Worm (Caenorhabditis elegans) whole organism, L3 larva: ENCODE results near the gene pro-3.

ENCODE experiments used
- R02D3.7 ChIP-seq: fragments of 150-350 bp; optimal IDR thresholded peaks from 2 replicates; lab custom pipeline; 2014; ENCODE audit warnings: missing biosample characterization, missing genetic modification characterization
- ZK546.5 ChIP-seq: sonication (generic microtip); optimal IDR thresholded peaks from 2 replicates; lab custom pipeline; 2017; ENCODE audit warnings: missing biosample characterization, missing genetic modification characterization
- ceh-16 ChIP-seq: sonication (generic microtip); optimal IDR thresholded peaks from 2 replicates; lab custom pipeline; 2017; ENCODE audit warnings: missing biosample characterization, missing genetic modification characterization
- ceh-82 ChIP-seq: fragments of 150-350 bp; optimal IDR thresholded peaks from 2 replicates; lab custom pipeline; 2014; ENCODE audit warnings: missing biosample characterization, missing genetic modification characterization
- ceh-9 ChIP-seq: sonication (generic microtip); optimal IDR thresholded peaks from 2 replicates; lab custom pipeline; 2018; ENCODE audit warnings: missing biosample characterization, missing genetic modification characterization
- egl-27 ChIP-seq: sonication (generic microtip); optimal IDR thresholded peaks from 4 replicates; lab custom pipeline; 2017; ENCODE audit warnings: missing biosample characterization, missing genetic modification reagents, missing genetic modification characterization
- egl-5 ChIP-seq: fragments of 150-350 bp; optimal IDR thresholded peaks from 2 replicates; lab custom pipeline; 2017; ENCODE audit warnings: missing biosample characterization, missing genetic modification reagents, missing genetic modification characterization, inconsistent platforms
- elt-1 ChIP-seq: fragments of 150-350 bp; optimal IDR thresholded peaks from 2 replicates; lab custom pipeline; 2014; ENCODE audit warnings: missing biosample characterization, missing genetic modification characterization
- elt-2 ChIP-seq: sonication (generic microtip); optimal IDR thresholded peaks from 2 replicates; lab custom pipeline; 2016; ENCODE audit warnings: missing genetic modification reagents, mild to moderate bottlenecking, missing genetic modification characterization, missing compliant biosample characterization
- elt-3 ChIP-seq, 3 experiments: fragments of 150-350 bp in 1 of 3; sonication (generic microtip) in 2 of 3; optimal IDR thresholded peaks; 2 replicates in 2 of 3; 4 replicates in 1 of 3; lab custom pipeline; 2014 to 2017; ENCODE audit warnings: missing biosample characterization in 3 of 3, missing genetic modification characterization in 3 of 3
- eor-1 ChIP-seq, 2 experiments: fragments of 150-350 bp; optimal IDR thresholded peaks; 2 replicates each; lab custom pipeline; 2014 to 2018; ENCODE audit warnings: missing biosample characterization in 2 of 2, missing genetic modification characterization in 2 of 2
- fkh-10 ChIP-seq: sonication (generic microtip); optimal IDR thresholded peaks from 2 replicates; lab custom pipeline; 2017; ENCODE audit warnings: missing biosample characterization, missing genetic modification reagents, missing genetic modification characterization
- fkh-2 ChIP-seq: fragments of 150-350 bp; optimal IDR thresholded peaks from 2 replicates; lab custom pipeline; 2014; ENCODE audit warnings: missing biosample characterization, missing genetic modification reagents, missing genetic modification characterization
- fos-1 ChIP-seq: fragments of 150-350 bp; optimal IDR thresholded peaks from 2 replicates; lab custom pipeline; 2014; ENCODE audit warnings: missing biosample characterization, missing genetic modification characterization
- hmg-11 ChIP-seq: sonication (generic microtip); optimal IDR thresholded peaks from 2 replicates; lab custom pipeline; 2016; ENCODE audit warnings: missing genetic modification characterization, missing compliant biosample characterization
- jun-1 ChIP-seq: fragments of 150-350 bp; optimal IDR thresholded peaks from 2 replicates; lab custom pipeline; 2014; ENCODE audit warnings: missing biosample characterization, missing genetic modification reagents, missing genetic modification characterization
- lin-15B ChIP-seq: fragments of 150-350 bp; optimal IDR thresholded peaks from 2 replicates; lab custom pipeline; 2014; ENCODE audit warnings: missing biosample characterization, missing genetic modification characterization
- lin-39 ChIP-seq: fragments of 150-350 bp; optimal IDR thresholded peaks from 2 replicates; lab custom pipeline; 2018; ENCODE audit warnings: missing biosample characterization, missing genetic modification reagents, missing genetic modification characterization
- lsy-12 ChIP-seq: sonication (generic microtip); optimal IDR thresholded peaks from 2 replicates; lab custom pipeline; 2016; ENCODE audit warnings: mild to moderate bottlenecking, missing genetic modification characterization, missing compliant biosample characterization
- mdl-1 ChIP-seq: fragments of 150-350 bp; optimal IDR thresholded peaks from 2 replicates; lab custom pipeline; 2014; ENCODE audit warnings: missing biosample characterization, missing genetic modification characterization
- mml-1 ChIP-seq: fragments of 150-350 bp; sonication (generic microtip); optimal IDR thresholded peaks from 3 replicates; lab custom pipeline; 2014; ENCODE audit warnings: missing biosample characterization, missing genetic modification characterization
- nhr-11 ChIP-seq: fragments of 150-350 bp; optimal IDR thresholded peaks from 2 replicates; lab custom pipeline; 2014; ENCODE audit warnings: missing biosample characterization, missing genetic modification characterization
- nhr-237 ChIP-seq: fragments of 150-350 bp; optimal IDR thresholded peaks from 2 replicates; lab custom pipeline; 2014; ENCODE audit warnings: missing biosample characterization, missing genetic modification characterization
- nhr-25 ChIP-seq: sonication (generic microtip); optimal IDR thresholded peaks from 2 replicates; lab custom pipeline; 2017; ENCODE audit warnings: missing biosample characterization, missing genetic modification characterization
- nhr-28 ChIP-seq: fragments of 150-350 bp; optimal IDR thresholded peaks from 2 replicates; lab custom pipeline; 2014; ENCODE audit warnings: missing biosample characterization, missing genetic modification characterization
- nhr-43 ChIP-seq: sonication (generic microtip); optimal IDR thresholded peaks from 2 replicates; lab custom pipeline; 2016; ENCODE audit warnings: mild to moderate bottlenecking, missing genetic modification characterization, missing compliant biosample characterization; ENCODE audit not compliant: poor library complexity, severe bottlenecking
- nhr-76 ChIP-seq: fragments of 150-350 bp; sonication (generic microtip); optimal IDR thresholded peaks from 5 replicates; lab custom pipeline; 2014; ENCODE audit warnings: missing biosample characterization, missing genetic modification characterization
- nhr-77 ChIP-seq: fragments of 150-350 bp; optimal IDR thresholded peaks from 2 replicates; lab custom pipeline; 2014; ENCODE audit warnings: missing biosample characterization, missing genetic modification characterization
- pqm-1 ChIP-seq: fragments of 150-350 bp; optimal IDR thresholded peaks from 2 replicates; lab custom pipeline; 2017; ENCODE audit warnings: missing biosample characterization, missing genetic modification characterization, inconsistent platforms
- sea-2 ChIP-seq: fragments of 150-350 bp; sonication (generic microtip); optimal IDR thresholded peaks from 4 replicates; lab custom pipeline; 2014; ENCODE audit warnings: missing biosample characterization, missing genetic modification reagents, missing genetic modification characterization
- skn-1 ChIP-seq: fragments of 150-350 bp; optimal IDR thresholded peaks from 2 replicates; lab custom pipeline; 2014; ENCODE audit warnings: missing biosample characterization, missing genetic modification characterization
- snpc-4 ChIP-seq: fragments of 150-350 bp; optimal IDR thresholded peaks from 2 replicates; lab custom pipeline; 2014; ENCODE audit warnings: missing biosample characterization, missing genetic modification characterization
- tbx-2 ChIP-seq: sonication (generic microtip); optimal IDR thresholded peaks from 2 replicates; lab custom pipeline; 2016; ENCODE audit warnings: mild to moderate bottlenecking, missing genetic modification characterization, missing compliant biosample characterization
- unc-62 ChIP-seq: fragments of 150-350 bp; sonication (generic microtip); optimal IDR thresholded peaks from 4 replicates; lab custom pipeline; 2014; ENCODE audit warnings: missing biosample characterization, missing genetic modification reagents, missing genetic modification characterization
- zag-1 ChIP-seq: fragments of 150-350 bp; optimal IDR thresholded peaks from 2 replicates; lab custom pipeline; 2014; ENCODE audit warnings: missing biosample characterization, missing genetic modification characterization
- ztf-4 ChIP-seq: fragments of 150-350 bp; optimal IDR thresholded peaks from 2 replicates; lab custom pipeline; 2014; ENCODE audit warnings: missing biosample characterization, missing genetic modification characterization

The pro-3 gene

DNA sequence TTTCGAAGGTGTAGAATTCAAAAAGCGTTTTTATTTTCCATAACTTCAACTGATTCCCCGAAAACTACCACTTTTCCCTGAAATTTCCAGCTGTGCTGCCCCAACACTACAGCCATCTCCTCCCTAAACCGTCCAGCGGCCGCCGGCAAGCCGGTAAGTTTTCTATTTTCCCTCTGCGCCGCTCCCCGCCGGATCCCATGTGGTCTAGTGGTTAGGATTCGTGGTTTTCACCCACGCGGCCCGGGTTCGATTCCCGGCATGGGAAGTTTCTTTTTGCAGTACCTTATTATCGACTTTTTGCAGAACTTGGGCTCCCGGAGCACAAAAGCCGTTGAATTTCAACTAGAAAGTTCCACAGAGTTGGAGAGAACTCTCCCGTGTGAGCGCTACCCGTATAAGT is 24.4 kb upstream of the pro-3 start:
- TF ChIP-seq hmg-11 (tag; lab: Kevin White, UChicago) (peak; percentile 52), skn-1 (tag; lab: Kevin White, UChicago) (no peak), mdl-1 (tag; lab: Kevin White, UChicago) (no peak)

DNA sequence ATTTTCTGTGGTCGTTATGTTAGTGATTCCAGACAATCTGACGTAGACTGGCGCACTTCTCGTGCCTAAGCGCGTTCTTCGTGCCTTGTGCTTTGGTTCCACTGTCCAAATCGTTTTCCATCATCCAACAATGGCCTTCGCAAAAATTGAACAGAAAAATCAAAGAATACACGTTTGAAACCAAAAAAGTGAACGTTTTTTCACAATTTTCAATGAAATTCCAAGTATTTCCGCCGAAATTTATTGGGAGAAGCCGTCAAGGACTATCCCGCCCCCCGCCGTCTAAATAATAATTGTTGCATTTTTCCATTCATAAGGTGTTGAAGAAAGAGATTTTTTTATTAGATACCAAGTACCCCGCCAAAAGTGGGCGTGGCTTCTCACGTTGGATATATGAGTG is 22.3 kb upstream of the pro-3 start, which contains the start of gene cpg-23:
cpg-23 (plus strand) TSS at position 301 of the 400 bp plus-strand sequence.
- TF ChIP-seq elt-1 (tag; lab: Kevin White, UChicago) (no peak), nhr-25 (tag; lab: Kevin White, UChicago) (no peak), ceh-82 (tag; lab: Kevin White, UChicago) (no peak), ceh-9 (tag; lab: Kevin White, UChicago) (no peak), fkh-2 (tag; lab: Kevin White, UChicago) (no peak), lsy-12 (no peak), nhr-237 (tag; lab: Kevin White, UChicago) (no peak), lin-15B (no peak), nhr-11 (tag; lab: Kevin White, UChicago) (no peak), mml-1 (tag; lab: Kevin White, UChicago) (no peak), tbx-2 (no peak), egl-5 (tag; lab: Kevin White, UChicago) (no peak), R02D3.7 (tag; lab: Kevin White, UChicago) (no peak), snpc-4 (no peak), zag-1 (tag; lab: Kevin White, UChicago) (no peak), pqm-1 (tag; lab: Kevin White, UChicago) (no peak), elt-2 (no peak), nhr-43 (tag; lab: Kevin White, UChicago) (no peak)

DNA sequence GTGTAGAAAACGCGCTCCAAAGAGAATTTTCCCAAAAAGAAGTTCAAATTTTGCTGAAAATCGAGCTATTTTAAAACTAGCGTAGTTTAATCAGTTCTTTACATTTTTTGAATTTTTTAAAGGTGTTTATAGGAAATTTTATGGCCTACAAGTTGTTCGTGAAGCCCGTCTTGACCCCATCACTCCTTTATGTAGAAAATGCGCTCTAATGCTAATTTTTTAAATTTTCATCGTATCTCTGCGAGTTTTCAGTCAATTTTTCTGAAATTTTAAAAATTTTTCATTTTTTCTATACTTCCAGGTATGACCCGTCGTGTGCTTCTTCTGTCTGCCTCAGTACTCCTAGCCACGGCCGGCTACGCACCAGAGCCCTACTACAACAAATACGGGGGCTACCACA is 18.0 kb upstream of the pro-3 start, which contains the start of gene Y39B6A.9:
Y39B6A.9 (plus strand) TSS at position 301 of the 400 bp plus-strand sequence.
- TF ChIP-seq ceh-16 (no peak), nhr-77 (tag; lab: Kevin White, UChicago) (no peak), lin-15B (no peak), lin-39 (tag; lab: Kevin White, UChicago) (no peak), nhr-28 (no peak), skn-1 (tag; lab: Kevin White, UChicago) (no peak), snpc-4 (no peak), egl-27 (tag; lab: Kevin White, UChicago) (no peak), nhr-76 (tag; lab: Kevin White, UChicago) (no peak), elt-1 (tag; lab: Kevin White, UChicago) (no peak)

DNA sequence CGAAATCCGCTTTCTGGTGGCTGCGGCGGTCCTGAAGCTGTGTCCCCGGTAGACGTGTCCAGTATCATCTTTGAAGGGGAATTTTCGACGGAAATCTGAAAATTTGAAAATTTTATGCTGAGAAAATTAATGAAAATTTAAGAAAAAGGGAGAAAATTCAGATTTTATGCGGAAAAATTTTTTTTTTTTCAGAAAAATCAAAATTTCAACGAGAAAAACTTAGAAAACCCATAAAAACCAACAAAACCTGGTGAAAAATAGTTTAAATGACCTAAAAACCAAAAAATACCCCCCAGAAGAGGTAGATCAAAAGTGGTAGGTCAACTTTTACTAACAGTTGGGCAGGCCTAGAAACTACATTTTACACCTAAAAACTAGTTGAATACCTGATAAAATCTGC is 15.3 kb upstream of the pro-3 start, which contains the start of gene Y39B6A.10:
Y39B6A.10 (minus strand) TSS at position 101 of the 400 bp plus-strand sequence.
- no peak for TF ChIP-seq nhr-28
- TF ChIP-seq sea-2 = no peak
- no peak for TF ChIP-seq ZK546.5 (tag; lab: Kevin White, UChicago)
- TF ChIP-seq elt-1 (tag; lab: Kevin White, UChicago) = no peak
- TF ChIP-seq unc-62 (GFP tag; lab: Kevin White, UChicago) = no peak
- TF ChIP-seq tbx-2 = no peak
- no peak for TF ChIP-seq skn-1 (tag; lab: Kevin White, UChicago)
- no peak for TF ChIP-seq ceh-16
- no peak for TF ChIP-seq fkh-10 (GFP tag; lab: Kevin White, UChicago)
- no peak for TF ChIP-seq jun-1
- TF ChIP-seq fos-1 (tag; lab: Kevin White, UChicago) = no peak
- no peak for TF ChIP-seq zag-1 (tag; lab: Kevin White, UChicago)
- TF ChIP-seq elt-3 (tag; optimal IDR thresholded peaks at IDR 0.05; lab: Kevin White, UChicago) = no peak
- no peak for TF ChIP-seq egl-5 (tag; lab: Kevin White, UChicago)
- no peak for TF ChIP-seq ztf-4 (tag; lab: Kevin White, UChicago)
- TF ChIP-seq nhr-77 (tag; lab: Kevin White, UChicago) = no peak
- TF ChIP-seq eor-1 (tag; optimal IDR thresholded peaks at IDR 0.05; lab: Kevin White, UChicago) = no peak
